Worm (Caenorhabditis elegans) whole organism, L4 larva: ENCODE results near the gene aqp-2.

Experiments used
- R02D3.7 ChIP-seq: fragments of 150-350 bp; sonication (generic microtip); optimal IDR thresholded peaks from 3 replicates; lab custom pipeline; 2014; ENCODE audit warnings: missing biosample characterization, missing genetic modification characterization
- aly-2 ChIP-seq: sonication (generic microtip); optimal IDR thresholded peaks from 2 replicates; lab custom pipeline; 2018; ENCODE audit warnings: missing biosample characterization, missing genetic modification characterization
- ceh-82 ChIP-seq: sonication (generic microtip); optimal IDR thresholded peaks from 2 replicates; lab custom pipeline; 2017; ENCODE audit warnings: missing biosample characterization, missing genetic modification characterization
- mdl-1 ChIP-seq, 2 experiments: fragments of 150-350 bp in 1 of 2; sonication (generic microtip) in 1 of 2; optimal IDR thresholded peaks; 2 replicates each; lab custom pipeline; 2014 to 2017; ENCODE audit warnings: missing biosample characterization in 2 of 2, missing genetic modification characterization in 2 of 2
- pqm-1 ChIP-seq: sonication (generic microtip); optimal IDR thresholded peaks from 2 replicates; lab custom pipeline; 2017; ENCODE audit warnings: missing biosample characterization, missing genetic modification characterization
- vab-7 ChIP-seq: fragments of 200-800 bp; sonication (Bioruptor generic); IDR thresholded peaks from 2 replicates; pipeline ENCODE4 v1.3.6; 2022; ENCODE audit warnings: missing genetic modification reagents, missing genetic modification characterization, missing compliant biosample characterization

- TF ChIP-seq ceh-82 (tag; lab: Kevin White, UChicago) (no peak), aly-2 (tag; lab: Kevin White, UChicago) (no peak), vab-7 (GFP tag; lab: Robert Waterston, UW) (no peak), R02D3.7 (no peak), mdl-1 (tag; optimal IDR thresholded peaks at IDR 0.05; lab: Kevin White, UChicago) (no peak), pqm-1 (no peak)
These were observed 20.3 kb upstream of the aqp-2 start for ce11 chrII:9282065-9282464.
